Worm (Caenorhabditis elegans): ENCODE results near the gene R07E5.17.

The R07E5.17 gene

DNA sequence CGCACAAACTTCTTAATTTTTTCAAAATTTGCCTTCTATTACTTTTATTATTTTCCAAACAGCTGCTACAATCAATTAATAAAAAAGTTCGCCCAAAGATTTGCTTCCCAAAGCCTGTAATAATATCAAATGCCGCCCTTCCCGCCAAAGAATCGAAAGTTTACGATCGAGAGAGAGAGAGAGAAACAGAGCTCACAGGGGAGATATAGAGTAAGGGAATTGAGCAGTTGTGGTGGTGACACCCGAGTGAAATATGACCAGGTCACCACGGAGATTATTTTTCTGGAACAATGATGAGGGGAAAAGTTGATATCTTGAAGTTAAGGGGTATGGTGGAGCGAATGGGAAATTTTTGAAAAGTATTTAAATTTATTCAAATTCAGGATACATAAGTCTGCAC lies 44.3 kb downstream of the R07E5.17 start:
- TF ChIP-seq nhr-76 (tag; optimal IDR thresholded peaks at IDR 0.05) (no peak), unc-62 (GFP tag; optimal IDR thresholded peaks at IDR 0.05) (peak; percentile 71), hlh-1 (tag; optimal IDR thresholded peaks at IDR 0.05) (peak; percentile 89)

DNA sequence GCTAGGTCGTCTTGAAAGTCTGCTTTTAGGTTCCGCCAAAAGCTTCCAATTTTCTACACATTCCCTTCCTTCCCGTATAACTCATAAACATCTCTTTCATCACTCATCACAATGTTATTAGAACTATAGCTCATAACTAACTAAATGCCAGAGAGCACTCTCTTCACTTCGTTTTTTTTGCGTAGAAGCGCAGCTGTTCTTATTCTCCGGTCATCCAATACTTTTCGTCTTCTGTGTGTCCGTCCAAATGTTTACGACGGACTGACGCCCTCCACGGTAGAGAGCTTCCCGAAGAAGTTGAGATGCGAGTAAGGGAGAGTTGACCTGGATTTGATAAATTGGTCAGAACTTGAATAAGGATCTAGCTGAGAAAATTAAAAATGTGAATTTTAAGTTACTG lies 45.0 kb downstream of the R07E5.17 start:
- TF ChIP-seq pha-4 (tag; optimal IDR thresholded peaks at IDR 0.05) (no peak), hlh-1 (tag; optimal IDR thresholded peaks at IDR 0.05) (peak; percentile 80), unc-62 (GFP tag; optimal IDR thresholded peaks at IDR 0.05) (no peak), elt-1 (tag; optimal IDR thresholded peaks at IDR 0.05; ENCODE audit: borderline replicate concordance, insufficient read depth) (no peak)

DNA sequence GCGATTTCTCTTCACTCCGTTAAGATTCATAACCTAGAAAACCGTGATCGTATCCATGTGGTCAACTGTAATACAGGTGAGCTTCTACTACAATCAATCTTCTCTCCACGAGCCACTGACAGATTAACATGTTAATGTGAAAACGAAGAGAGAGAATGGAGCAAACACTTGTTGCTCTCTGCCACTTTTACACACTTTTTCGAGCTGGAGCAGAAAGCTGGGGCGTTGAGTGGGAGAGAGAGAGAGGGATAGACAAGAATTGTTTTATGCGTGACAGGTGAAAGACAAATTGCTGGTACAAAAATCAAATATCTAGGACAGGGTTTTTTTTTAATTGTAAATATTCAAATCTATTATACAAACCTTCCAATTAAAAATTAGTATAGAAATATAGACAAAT lies 45.9 kb downstream of the R07E5.17 start:
- TF ChIP-seq hlh-1 (tag; optimal IDR thresholded peaks at IDR 0.05) (peak; percentile 96), nhr-12 (tag; optimal IDR thresholded peaks at IDR 0.05) (no peak), unc-120 (tag; optimal IDR thresholded peaks at IDR 0.05; ENCODE audit: poor library complexity, severe bottlenecking) (peak; percentile 31), lin-13 (tag; optimal IDR thresholded peaks at IDR 0.05) (no peak), unc-62 (GFP tag; optimal IDR thresholded peaks at IDR 0.05) (peak; percentile 98), mab-5 (tag; optimal IDR thresholded peaks at IDR 0.05) (peak; percentile 89)

DNA sequence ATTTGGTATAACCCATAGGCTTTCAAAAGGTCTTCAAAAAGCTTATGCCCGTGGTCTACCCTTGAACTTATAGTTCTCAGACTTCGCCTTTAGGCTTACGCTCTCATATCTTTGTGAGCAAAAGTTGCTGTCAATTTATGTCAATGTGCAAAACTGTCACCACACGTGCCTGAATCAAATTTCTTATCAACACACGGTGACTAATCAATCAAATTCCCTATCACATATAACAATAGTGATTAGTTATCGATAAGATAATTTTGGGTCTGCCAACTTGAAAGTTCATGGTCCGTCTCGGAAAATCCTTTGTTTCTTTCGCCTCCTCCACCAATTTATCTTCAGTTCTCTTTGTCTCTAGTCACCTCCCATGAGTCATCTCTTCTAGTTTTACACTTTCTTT lies 46.8 kb downstream of the R07E5.17 start:
- TF ChIP-seq unc-62 (GFP tag; optimal IDR thresholded peaks at IDR 0.05) (peak; percentile 33), tbx-8 (GFP tag; optimal IDR thresholded peaks at IDR 0.05) (no peak), drap-1 (GFP tag; optimal IDR thresholded peaks at IDR 0.05) (no peak)

DNA sequence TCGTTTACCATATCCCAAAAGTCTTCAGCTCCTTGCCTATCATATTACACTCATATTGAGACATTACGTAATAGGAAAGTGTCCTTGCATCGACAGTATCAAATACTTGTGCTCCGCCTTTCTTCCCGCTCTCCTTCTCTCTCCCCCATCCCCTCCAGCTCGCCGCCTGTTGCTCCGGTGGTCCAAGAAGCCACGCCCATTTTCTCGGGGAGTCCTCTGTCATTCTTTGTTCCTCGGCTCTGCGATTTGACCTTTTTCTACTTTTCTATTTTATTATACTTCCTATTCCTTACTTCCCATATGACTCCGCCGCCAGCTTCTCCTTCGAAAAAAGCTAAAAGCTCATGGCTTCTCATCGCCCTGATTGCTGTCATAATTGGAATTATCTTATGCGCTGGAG lies 47.9 kb downstream of the R07E5.17 start, which contains the start of gene mnp-1:
mnp-1 (plus strand) TSS at position 211 of the 400 bp plus-strand sequence.
- TF ChIP-seq blmp-1 (tag; optimal IDR thresholded peaks at IDR 0.05) (no peak), lin-32 (GFP tag; optimal IDR thresholded peaks at IDR 0.05) (no peak), unc-39 (tag; optimal IDR thresholded peaks at IDR 0.05) (peak; percentile 32), zip-8 (tag; optimal IDR thresholded peaks at IDR 0.05) (peak; percentile 61), drap-1 (GFP tag; optimal IDR thresholded peaks at IDR 0.05) (no peak), mab-5 (tag; optimal IDR thresholded peaks at IDR 0.05) (no peak), ceh-39 (tag; optimal IDR thresholded peaks at IDR 0.05) (no peak), mep-1 (tag; optimal IDR thresholded peaks at IDR 0.05) (no peak), ces-1 (GFP tag; optimal IDR thresholded peaks at IDR 0.05) (no peak), hlh-1 (tag; optimal IDR thresholded peaks at IDR 0.05) (peak; percentile 38), ztf-11 (tag; optimal IDR thresholded peaks at IDR 0.05) (no peak), cnd-1 (tag; optimal IDR thresholded peaks at IDR 0.05) (no peak), ceh-83 (GFP tag; optimal IDR thresholded peaks at IDR 0.05) (no peak)

Data from whole organism, mixed stage, embryonic.